Fruit fly (Drosophila melanogaster): Measurements from ENCODE around the gene Pc.

- TF ChIP-seq CG9139 (GFP tag; optimal IDR thresholded peaks at IDR 0.05), result peak; percentile 13
- TF ChIP-seq CG7368 (GFP tag; optimal IDR thresholded peaks at IDR 0.05), result peak; percentile 12
- TF ChIP-seq CG10631 (GFP tag; optimal IDR thresholded peaks at IDR 0.05), result no peak
- 0 out of 3 replicates have a peak, but pooled peaks have one; percentile 18 for TF ChIP-seq CG6163 (GFP tag; IDR thresholded peaks at IDR 0.05)
- no peak for TF ChIP-seq Gug (GFP tag; IDR thresholded peaks at IDR 0.05)
- TF ChIP-seq CG8119 (GFP tag; IDR thresholded peaks at IDR 0.05), result no peak
- TF ChIP-seq Hr4 (GFP tag; optimal IDR thresholded peaks at IDR 0.05), result no peak
These were observed 31.2 kb upstream of the Pc start, which contains the start of gene ebd2 for dm6 chr3L:21348983-21349432.
